Fruit fly (Drosophila melanogaster) whole organism, pupa: ENCODE measurements around the gene Crz.

Experiments
- CG10348 ChIP-seq: fragments of 200-800 bp; sonication (Bioruptor generic); IDR thresholded peaks from 2 replicates; pipeline ENCODE4 v1.3.6; 2022; ENCODE audit warnings: missing biosample characterization, missing genetic modification characterization
- CG12605 ChIP-seq: fragments of 200-800 bp; sonication (Bioruptor generic); IDR thresholded peaks from 2 replicates; pipeline ENCODE4 v1.3.6; 2022; ENCODE audit warnings: missing biosample characterization, missing genetic modification characterization
- CG13204 ChIP-seq: fragments of 200-800 bp; sonication (Bioruptor generic); optimal IDR thresholded peaks from 2 replicates; lab custom pipeline; 2018; ENCODE audit warnings: missing biosample characterization, mild to moderate bottlenecking, missing genetic modification characterization, moderate library complexity
- CG14655 ChIP-seq: fragments of 200-800 bp; sonication (Bioruptor generic); optimal IDR thresholded peaks from 3 replicates; lab custom pipeline; 2017; ENCODE audit warnings: mild to moderate bottlenecking, missing biosample characterization, missing genetic modification reagents, missing genetic modification characterization
- CG15710 ChIP-seq: fragments of 200-800 bp; sonication (Bioruptor generic); optimal IDR thresholded peaks from 2 replicates; lab custom pipeline; 2018; ENCODE audit warnings: missing biosample characterization, mild to moderate bottlenecking, missing genetic modification characterization, moderate library complexity
- CG17806 ChIP-seq: fragments of 200-800 bp; sonication (Bioruptor generic); optimal IDR thresholded peaks from 2 replicates; lab custom pipeline; 2018; ENCODE audit warnings: missing biosample characterization, mild to moderate bottlenecking, missing genetic modification characterization, moderate library complexity
- CG32121 ChIP-seq: fragments of 200-800 bp; sonication (Bioruptor generic); IDR thresholded peaks from 2 replicates; pipeline ENCODE4 v1.3.6; 2022; ENCODE audit warnings: missing biosample characterization, missing genetic modification characterization
- CG34367 ChIP-seq: fragments of 200-800 bp; sonication (Bioruptor generic); optimal IDR thresholded peaks from 2 replicates; lab custom pipeline; 2018; ENCODE audit warnings: missing biosample characterization, mild to moderate bottlenecking, missing genetic modification characterization
- CG4496 ChIP-seq: fragments of 200-800 bp; sonication (Bioruptor generic); IDR thresholded peaks from 3 replicates; pipeline ENCODE4 v1.3.6; 2022; ENCODE audit warnings: missing biosample characterization, missing genetic modification characterization
- CG8159 ChIP-seq: fragments of 200-800 bp; sonication (Bioruptor generic); optimal IDR thresholded peaks from 3 replicates; lab custom pipeline; 2018; ENCODE audit warnings: missing biosample characterization, mild to moderate bottlenecking, missing genetic modification characterization, moderate library complexity
- CG8301 ChIP-seq: fragments of 200-800 bp; sonication (Bioruptor generic); optimal IDR thresholded peaks from 2 replicates; lab custom pipeline; 2018; ENCODE audit warnings: missing biosample characterization, mild to moderate bottlenecking, missing genetic modification characterization
- CG9948 ChIP-seq: fragments of 200-800 bp; sonication (Bioruptor generic); optimal IDR thresholded peaks from 2 replicates; lab custom pipeline; 2018; ENCODE audit warnings: missing biosample characterization, mild to moderate bottlenecking, missing genetic modification characterization, moderate library complexity
- D1 ChIP-seq: fragments of 200-800 bp; sonication (Bioruptor generic); optimal IDR thresholded peaks from 2 replicates; lab custom pipeline; 2018; ENCODE audit warnings: missing biosample characterization, mild to moderate bottlenecking, missing genetic modification characterization, moderate library complexity
- EcR ChIP-seq: fragments of 200-800 bp; sonication (Bioruptor generic); optimal IDR thresholded peaks from 3 replicates; lab custom pipeline; 2019; ENCODE audit warnings: missing biosample characterization, missing genetic modification characterization, mild to moderate bottlenecking, moderate library complexity, missing genetic modification reagents
- Ets98B ChIP-seq: fragments of 200-800 bp; sonication (Bioruptor generic); IDR thresholded peaks from 2 replicates; pipeline ENCODE4 v1.3.6; 2022; ENCODE audit warnings: missing biosample characterization, missing genetic modification characterization
- Pif1A ChIP-seq: fragments of 200-800 bp; sonication (Bioruptor generic); optimal IDR thresholded peaks from 3 replicates; lab custom pipeline; 2016; ENCODE audit warnings: missing biosample characterization, missing genetic modification characterization
- Pif1B ChIP-seq: fragments of 200-800 bp; sonication (Bioruptor generic); optimal IDR thresholded peaks from 3 replicates; lab custom pipeline; 2016; ENCODE audit warnings: missing biosample characterization, missing genetic modification characterization
- Snoo ChIP-seq: fragments of 200-800 bp; sonication (Bioruptor generic); optimal IDR thresholded peaks from 3 replicates; lab custom pipeline; 2017; ENCODE audit warnings: missing biosample characterization, mild to moderate bottlenecking, missing genetic modification characterization, inconsistent platforms
- fd96Ca ChIP-seq: fragments of 200-800 bp; sonication (Bioruptor generic); IDR thresholded peaks from 3 replicates; pipeline ENCODE4 v1.3.6; 2022; ENCODE audit warnings: missing biosample characterization, missing genetic modification characterization
- gl ChIP-seq: fragments of 200-800 bp; sonication (Bioruptor generic); optimal IDR thresholded peaks from 2 replicates; lab custom pipeline; 2018; ENCODE audit warnings: missing biosample characterization, mild to moderate bottlenecking, missing genetic modification characterization
- rn ChIP-seq: fragments of 200-800 bp; sonication (Bioruptor generic); IDR thresholded peaks from 2 replicates; pipeline ENCODE4 v1.3.6; 2022; ENCODE audit warnings: missing biosample characterization, missing genetic modification characterization

Crz gene

dm6 chr3R:14279311-14279998, 35.2 kb upstream of the Crz start:
- peak; percentile 46; the same call in 1 of the 3 replicates for TF ChIP-seq CG4496 (GFP tag; lab: Robert Waterston, UW)
- TF ChIP-seq EcR (GFP tag; lab: Kevin White, UChicago) = no peak
- TF ChIP-seq gl (tag; lab: Kevin White, UChicago) = no peak
- no peak for TF ChIP-seq Snoo
- peak; percentile 20 for TF ChIP-seq CG8159 (tag; lab: Kevin White, UChicago)
- peak; percentile 9 for TF ChIP-seq Pif1A (GFP tag; lab: Kevin White, UChicago)
- no peak for TF ChIP-seq fd96Ca
- TF ChIP-seq rn (GFP tag; lab: Robert Waterston, UW) = no peak
- peak; percentile 54 for TF ChIP-seq CG32121 (GFP tag; lab: Robert Waterston, UW)
- peak; percentile 23 for TF ChIP-seq CG17806 (tag; lab: Kevin White, UChicago)
- peak; percentile 12 for TF ChIP-seq CG15710 (tag; lab: Kevin White, UChicago)
- no peak for TF ChIP-seq CG12605
- peak; percentile 7 for TF ChIP-seq CG34367
- TF ChIP-seq D1 (tag; lab: Kevin White, UChicago) = no peak
- no peak for TF ChIP-seq CG13204 (GFP tag; lab: Kevin White, UChicago)
- peak; percentile 47 for TF ChIP-seq Ets98B (GFP tag; lab: Robert Waterston, UW)
- peak; percentile 41 for TF ChIP-seq CG8301 (tag; lab: Kevin White, UChicago)
- TF ChIP-seq Pif1B (GFP tag; lab: Kevin White, UChicago) = no peak
- TF ChIP-seq CG9948 (tag; lab: Kevin White, UChicago) = peak; percentile 31
- no peak for TF ChIP-seq CG10348 (GFP tag; lab: Robert Waterston, UW)
- TF ChIP-seq CG14655 = peak; percentile 70

- TF ChIP-seq CG32121 (GFP tag; lab: Robert Waterston, UW) (no peak; the same call in 1 of the 2 replicates), D1 (tag; lab: Kevin White, UChicago) (no peak), CG8301 (tag; lab: Kevin White, UChicago) (peak; percentile 67), CG13204 (GFP tag; lab: Kevin White, UChicago) (no peak), rn (GFP tag; lab: Robert Waterston, UW) (no peak), CG15710 (tag; lab: Kevin White, UChicago) (no peak), CG14655 (peak; percentile 79), CG9948 (tag; lab: Kevin White, UChicago) (peak; percentile 51), CG10348 (GFP tag; lab: Robert Waterston, UW) (no peak), Pif1A (GFP tag; lab: Kevin White, UChicago) (peak; percentile 37), CG8159 (tag; lab: Kevin White, UChicago) (peak; percentile 15), CG17806 (tag; lab: Kevin White, UChicago) (peak; percentile 17), gl (tag; lab: Kevin White, UChicago) (no peak), Ets98B (GFP tag; lab: Robert Waterston, UW) (no peak), EcR (GFP tag; lab: Kevin White, UChicago) (no peak), CG4496 (GFP tag; lab: Robert Waterston, UW) (peak; percentile 28; the same call in 1 of the 3 replicates), CG12605 (no peak), fd96Ca (no peak), Snoo (peak; percentile 10), Pif1B (GFP tag; lab: Kevin White, UChicago) (peak; percentile 19), CG34367 (no peak)
Measured at dm6 chr3R:14280324-14280723, 34.3 kb upstream of the Crz start.

- 0 out of 2 replicates have a peak, but pooled peaks have one; percentile 17 for TF ChIP-seq CG12605
- TF ChIP-seq CG4496 (GFP tag; lab: Robert Waterston, UW) = peak; percentile 34; the same call in 2 of the 3 replicates
- no peak for TF ChIP-seq CG15710 (tag; lab: Kevin White, UChicago)
- TF ChIP-seq D1 (tag; lab: Kevin White, UChicago) = peak; percentile 11
- TF ChIP-seq CG13204 (GFP tag; lab: Kevin White, UChicago) = peak; percentile 23
- TF ChIP-seq Ets98B (GFP tag; lab: Robert Waterston, UW) = peak; percentile 45; the same call in 1 of the 2 replicates
- no peak for TF ChIP-seq CG9948 (tag; lab: Kevin White, UChicago)
- TF ChIP-seq, all 21 proteins: peak for 5
Measured at dm6 chr3R:14282215-14283041, 32.2 kb upstream of the Crz start.

- TF ChIP-seq CG9948 (tag; lab: Kevin White, UChicago) = peak; percentile 77
- no peak for TF ChIP-seq gl (tag; lab: Kevin White, UChicago)
- no peak for TF ChIP-seq rn (GFP tag; lab: Robert Waterston, UW)
- TF ChIP-seq CG34367 = peak; percentile 37
- TF ChIP-seq EcR (GFP tag; lab: Kevin White, UChicago) = peak; percentile 67
- peak; percentile 47 for TF ChIP-seq CG15710 (tag; lab: Kevin White, UChicago)
- TF ChIP-seq Pif1A (GFP tag; lab: Kevin White, UChicago) = peak; percentile 28
- no peak for TF ChIP-seq Ets98B (GFP tag; lab: Robert Waterston, UW)
- no peak for TF ChIP-seq CG12605
- TF ChIP-seq CG32121 (GFP tag; lab: Robert Waterston, UW) = no peak
- peak; percentile 18 for TF ChIP-seq CG17806 (tag; lab: Kevin White, UChicago)
- TF ChIP-seq CG8159 (tag; lab: Kevin White, UChicago) = peak; percentile 57
- TF ChIP-seq fd96Ca = no peak
- peak; percentile 63 for TF ChIP-seq CG8301 (tag; lab: Kevin White, UChicago)
- TF ChIP-seq CG13204 (GFP tag; lab: Kevin White, UChicago) = no peak
- TF ChIP-seq D1 (tag; lab: Kevin White, UChicago) = no peak
- TF ChIP-seq Snoo = peak; percentile 68
- no peak for TF ChIP-seq CG10348 (GFP tag; lab: Robert Waterston, UW)
- no peak for TF ChIP-seq Pif1B (GFP tag; lab: Kevin White, UChicago)
- no peak for TF ChIP-seq CG4496 (GFP tag; lab: Robert Waterston, UW)
- peak; percentile 75 for TF ChIP-seq CG14655
Measured at dm6 chr3R:14283042-14283626, 31.5 kb upstream of the Crz start.
